Worm (Caenorhabditis elegans): ENCODE results near the gene F08F8.7.

Gene F08F8.7

ce11 chrIII:7387359-7387758, 40.4 kb upstream of the F08F8.7 start (continued):
- TF ChIP-seq zfp-3 (GFP tag; conservative IDR thresholded peaks at IDR 0.05) (0 out of 2 replicates have a peak, but pooled peaks have one; percentile 17), dmd-9 (GFP tag; IDR thresholded peaks at IDR 0.05) (no peak), set-16 (GFP tag; IDR thresholded peaks at IDR 0.05) (peak; percentile 60), vab-7 (GFP tag; IDR thresholded peaks at IDR 0.05) (peak; percentile 53; the same call in 1 of the 2 replicates), madf-9 (GFP tag; conservative IDR thresholded peaks at IDR 0.05) (0 out of 2 replicates have a peak, but pooled peaks have one; percentile 9), duxl-1 (tag; optimal IDR thresholded peaks at IDR 0.05; ENCODE audit: poor library complexity) (peak; percentile 13), hlh-30 (tag; optimal IDR thresholded peaks at IDR 0.05; ENCODE audit: insufficient read depth) (peak; percentile 85), nhr-6 (tag; optimal IDR thresholded peaks at IDR 0.05) (peak; percentile 22), daf-8 (GFP tag; IDR thresholded peaks at IDR 0.05) (no peak), fos-1 (tag; optimal IDR thresholded peaks at IDR 0.05) (no peak), dpl-1 (GFP tag; optimal IDR thresholded peaks at IDR 0.05) (peak; percentile 14), spr-1 (tag; optimal IDR thresholded peaks at IDR 0.05) (peak; percentile 5), spr-3 (GFP tag; optimal IDR thresholded peaks at IDR 0.05) (no peak), Y5F2A.4 (GFP tag; optimal IDR thresholded peaks at IDR 0.05) (peak; percentile 14), dmd-6 (GFP tag; IDR thresholded peaks at IDR 0.05) (peak; percentile 62), daf-12 (tag; optimal IDR thresholded peaks at IDR 0.05) (no peak), ceh-20 (GFP tag; IDR thresholded peaks at IDR 0.05) (0 out of 2 replicates have a peak, but pooled peaks have one; percentile 31), dve-1 (tag; optimal IDR thresholded peaks at IDR 0.05; ENCODE audit: insufficient read depth) (peak; percentile 65), mep-1 (tag; optimal IDR thresholded peaks at IDR 0.05) (peak; percentile 74), zag-1 (tag; optimal IDR thresholded peaks at IDR 0.05) (no peak), aha-1 (tag) (peak; percentile 94), arid-1 (GFP tag; conservative IDR thresholded peaks at IDR 0.05) (no peak)

- TF ChIP-seq Y48G9A.11 (GFP tag; IDR thresholded peaks at IDR 0.05) (0 out of 2 replicates have a peak, but pooled peaks have one; percentile 15), lim-7 (GFP tag; IDR thresholded peaks at IDR 0.05) (0 out of 2 replicates have a peak, but pooled peaks have one; percentile 21), mes-2 (tag; optimal IDR thresholded peaks at IDR 0.05; ENCODE audit: poor library complexity, severe bottlenecking) (peak; percentile 4), lin-38 (GFP tag; IDR thresholded peaks at IDR 0.05) (peak; percentile 56)
These were observed 39.6 kb upstream of the F08F8.7 start for ce11 chrIII:7386539-7386938.

- TF ChIP-seq nhr-237 (tag; optimal IDR thresholded peaks at IDR 0.05), result no peak
- TF ChIP-seq duxl-1 (tag; optimal IDR thresholded peaks at IDR 0.05; ENCODE audit: poor library complexity), result no peak
- no peak for TF ChIP-seq egl-27 (tag; optimal IDR thresholded peaks at IDR 0.05)
- no peak for TF ChIP-seq rbr-2 (tag; optimal IDR thresholded peaks at IDR 0.05)
- TF ChIP-seq mes-2 (tag; optimal IDR thresholded peaks at IDR 0.05; ENCODE audit: poor library complexity, severe bottlenecking), result no peak
- no peak for TF ChIP-seq zag-1 (tag; optimal IDR thresholded peaks at IDR 0.05)
- TF ChIP-seq lin-1 (GFP tag; IDR thresholded peaks at IDR 0.05), result no peak
- TF ChIP-seq unc-130 (GFP tag; optimal IDR thresholded peaks at IDR 0.05), result no peak
- TF ChIP-seq F49E8.2 (tag; optimal IDR thresholded peaks at IDR 0.05; ENCODE audit: borderline replicate concordance), result no peak
- no peak for TF ChIP-seq nhr-28 (tag; optimal IDR thresholded peaks at IDR 0.05)
- TF ChIP-seq dmd-8 (GFP tag; IDR thresholded peaks at IDR 0.05), result no peak
- TF ChIP-seq nhr-41 (GFP tag; IDR thresholded peaks at IDR 0.05), result no peak
These were observed 39.0 kb upstream of the F08F8.7 start, which contains the start of gene trd-1 for ce11 chrIII:7385929-7386328. TSS of gene trd-1 (plus strand) at chrIII:7386229.

ce11 chrIII:7383733-7384132, 36.8 kb upstream of the F08F8.7 start, which contains the start of gene tbp-1:
TSS of gene tbp-1 (plus strand) at chrIII:7384033.
- TF ChIP-seq fos-1 (tag; optimal IDR thresholded peaks at IDR 0.05) (no peak), skn-1 (tag; optimal IDR thresholded peaks at IDR 0.05) (no peak), zip-11 (GFP tag; IDR thresholded peaks at IDR 0.05) (no peak), ceh-20 (GFP tag; IDR thresholded peaks at IDR 0.05) (no peak), lin-38 (GFP tag; IDR thresholded peaks at IDR 0.05) (peak; percentile 24; the same call in 1 of the 2 replicates)
